Fruit fly (Drosophila melanogaster) whole organism, embryonic: ENCODE data around the gene CG46463.

Source experiments
- Awh ChIP-seq: fragments of 200-800 bp; sonication (Bioruptor generic); IDR thresholded peaks from 2 replicates; pipeline ENCODE4, ENCODE4 v1.3.6; 2022; ENCODE audit warnings: missing biosample characterization, missing genetic modification characterization
- CG10209 ChIP-seq: fragments of 200-800 bp; sonication (Bioruptor generic); optimal IDR thresholded peaks from 3 replicates; lab custom pipeline; 2017; ENCODE audit warnings: missing biosample characterization, mild to moderate bottlenecking, missing genetic modification characterization, missing genetic modification reagents
- CG10565 ChIP-seq: fragments of 200-800 bp; sonication (Bioruptor generic); optimal IDR thresholded peaks from 3 replicates; lab custom pipeline; 2016; ENCODE audit warnings: missing biosample characterization, mild to moderate bottlenecking, missing genetic modification characterization
- CG10654 ChIP-seq: fragments of 200-800 bp; sonication (Bioruptor generic); optimal IDR thresholded peaks from 2 replicates; lab custom pipeline; 2016; ENCODE audit warnings: missing biosample characterization, missing genetic modification characterization
- CG13296 ChIP-seq: fragments of 200-800 bp; sonication (Bioruptor generic); optimal IDR thresholded peaks from 3 replicates; lab custom pipeline; 2018; ENCODE audit warnings: missing biosample characterization, mild to moderate bottlenecking, missing genetic modification characterization
- CG13775 ChIP-seq: fragments of 200-800 bp; sonication (Bioruptor generic); optimal IDR thresholded peaks from 3 replicates; lab custom pipeline; 2017; ENCODE audit warnings: missing biosample characterization, mild to moderate bottlenecking, missing genetic modification characterization
- CG15269 ChIP-seq: fragments of 200-800 bp; sonication (Bioruptor generic); optimal IDR thresholded peaks from 2 replicates; lab custom pipeline; 2018; ENCODE audit warnings: missing biosample characterization, mild to moderate bottlenecking, missing genetic modification characterization, moderate library complexity
- CG1792 ChIP-seq: fragments of 200-800 bp; sonication (Bioruptor generic); optimal IDR thresholded peaks from 2 replicates; lab custom pipeline; 2016; ENCODE audit warnings: missing biosample characterization, missing genetic modification characterization
- CG1832 ChIP-seq: fragments of 200-800 bp; sonication (Bioruptor generic); optimal IDR thresholded peaks from 2 replicates; lab custom pipeline; 2017; ENCODE audit warnings: missing biosample characterization, mild to moderate bottlenecking, missing genetic modification characterization, inconsistent platforms
- CG2120 ChIP-seq: fragments of 200-800 bp; sonication (Bioruptor generic); optimal IDR thresholded peaks from 3 replicates; lab custom pipeline; 2016; ENCODE audit warnings: missing biosample characterization, missing genetic modification characterization
- CG31224 ChIP-seq: fragments of 200-800 bp; sonication (Bioruptor generic); IDR thresholded peaks from 2 replicates; pipeline ENCODE4 v1.3.6; 2022; ENCODE audit warnings: missing biosample characterization, missing genetic modification characterization
- CG3726 ChIP-seq: fragments of 200-800 bp; sonication (Bioruptor generic); IDR thresholded peaks from 3 replicates; pipeline ENCODE4, ENCODE4 v1.3.6; 2022; ENCODE audit warnings: missing biosample characterization, missing genetic modification characterization
- CG6272 ChIP-seq: fragments of 200-800 bp; sonication (Bioruptor generic); IDR thresholded peaks from 2 replicates; pipeline ENCODE4 v1.3.6; 2022; ENCODE audit warnings: missing biosample characterization, missing genetic modification characterization
- CG7357 ChIP-seq: fragments of 200-800 bp; sonication (Bioruptor generic); IDR thresholded peaks from 3 replicates; pipeline ENCODE4 v1.3.6; 2022; ENCODE audit warnings: missing biosample characterization, missing genetic modification characterization
- CG9437 ChIP-seq: fragments of 200-800 bp; sonication (Bioruptor generic); optimal IDR thresholded peaks from 2 replicates; lab custom pipeline; 2018; ENCODE audit warnings: missing biosample characterization, mild to moderate bottlenecking, missing genetic modification characterization
- CoRest ChIP-seq: fragments of 200-800 bp; sonication (Bioruptor generic); optimal IDR thresholded peaks from 3 replicates; lab custom pipeline; 2018; ENCODE audit warnings: missing biosample characterization, mild to moderate bottlenecking, missing genetic modification characterization, moderate library complexity
- Ets65A ChIP-seq: fragments of 200-800 bp; sonication (Bioruptor generic); peaks from one replicate; lab custom pipeline; 2016; ENCODE audit warnings: missing biosample characterization, missing genetic modification characterization
- Fer3 ChIP-seq: fragments of 200-800 bp; sonication (Bioruptor generic); optimal IDR thresholded peaks from 2 replicates; lab custom pipeline; 2018; ENCODE audit warnings: missing biosample characterization, mild to moderate bottlenecking, missing genetic modification characterization, moderate library complexity
- HmgZ ChIP-seq: fragments of 200-800 bp; sonication (Bioruptor generic); optimal IDR thresholded peaks from 2 replicates; lab custom pipeline; 2018; ENCODE audit warnings: missing biosample characterization, mild to moderate bottlenecking, missing genetic modification characterization
- Kr ChIP-seq: fragments of 200-800 bp; sonication (Bioruptor generic); optimal IDR thresholded peaks from 2 replicates; lab custom pipeline; 2017; ENCODE audit warnings: missing biosample characterization, mild to moderate bottlenecking, missing genetic modification characterization
- Lim3 ChIP-seq: fragments of 200-800 bp; sonication (Bioruptor generic); IDR thresholded peaks from 2 replicates; pipeline ENCODE4 v1.3.6; 2022; ENCODE audit warnings: missing biosample characterization, missing genetic modification characterization
- MTF-1 ChIP-seq: fragments of 200-800 bp; sonication (Bioruptor generic); optimal IDR thresholded peaks from 2 replicates; lab custom pipeline; 2018; ENCODE audit warnings: missing biosample characterization, mild to moderate bottlenecking, missing genetic modification characterization, borderline replicate concordance
- Med ChIP-seq: fragments of 200-800 bp; sonication (Bioruptor generic); peaks from one replicate; lab custom pipeline; 2016; ENCODE audit warnings: missing biosample characterization, missing genetic modification characterization, mild to moderate bottlenecking, inconsistent platforms, moderate library complexity
- NFAT ChIP-seq: fragments of 200-800 bp; sonication (Bioruptor generic); IDR thresholded peaks from 2 replicates; pipeline ENCODE4 v1.3.6; 2022; ENCODE audit warnings: missing biosample characterization, missing genetic modification characterization
- NK7.1 ChIP-seq: fragments of 200-800 bp; sonication (Bioruptor generic); optimal IDR thresholded peaks from 3 replicates; lab custom pipeline; 2016; ENCODE audit warnings: missing biosample characterization, missing genetic modification characterization
- Oli ChIP-seq: fragments of 200-800 bp; sonication (Bioruptor generic); optimal IDR thresholded peaks from 2 replicates; lab custom pipeline; 2018; ENCODE audit warnings: missing biosample characterization, mild to moderate bottlenecking, missing genetic modification characterization, moderate library complexity
- PHDP ChIP-seq: fragments of 200-800 bp; sonication (Bioruptor generic); optimal IDR thresholded peaks from 3 replicates; lab custom pipeline; 2018; ENCODE audit warnings: missing biosample characterization, mild to moderate bottlenecking, missing genetic modification characterization, moderate library complexity
- Scr ChIP-seq: fragments of 200-800 bp; sonication (Bioruptor generic); IDR thresholded peaks from 2 replicates; pipeline ENCODE4 v1.3.6; 2022; ENCODE audit warnings: missing biosample characterization, missing genetic modification characterization; ENCODE audit not compliant: partially characterized antibody
- Six4 ChIP-seq: fragments of 200-800 bp; sonication (Bioruptor generic); optimal IDR thresholded peaks from 2 replicates; lab custom pipeline; 2016; ENCODE audit warnings: missing biosample characterization, missing genetic modification characterization
- Sox100B ChIP-seq: fragments of 200-800 bp; sonication (Bioruptor generic); optimal IDR thresholded peaks from 3 replicates; lab custom pipeline; 2018; ENCODE audit warnings: missing biosample characterization, mild to moderate bottlenecking, missing genetic modification characterization
- Sry-δ ChIP-seq: fragments of 200-800 bp; sonication (Bioruptor generic); optimal IDR thresholded peaks from 2 replicates; lab custom pipeline; 2016; ENCODE audit warnings: missing biosample characterization, missing genetic modification characterization
- aop ChIP-seq: fragments of 200-800 bp; sonication (Bioruptor generic); IDR thresholded peaks from 2 replicates; pipeline ENCODE4 v1.3.6; 2022; ENCODE audit warnings: missing biosample characterization, missing genetic modification characterization
- cg ChIP-seq: fragments of 200-800 bp; sonication (Bioruptor generic); optimal IDR thresholded peaks from 3 replicates; lab custom pipeline; 2019; ENCODE audit warnings: missing biosample characterization, mild to moderate bottlenecking, missing genetic modification characterization, moderate library complexity
- chinmo ChIP-seq: fragments of 200-800 bp; sonication (Bioruptor generic); IDR thresholded peaks from 4 replicates; pipeline ENCODE4 v1.3.6; 2022; ENCODE audit warnings: missing biosample characterization, missing genetic modification characterization; ENCODE audit not compliant: partially characterized antibody
- crc ChIP-seq: fragments of 200-800 bp; sonication (Bioruptor generic); optimal IDR thresholded peaks from 2 replicates; lab custom pipeline; 2016; ENCODE audit warnings: missing biosample characterization, missing genetic modification characterization
- dpn ChIP-seq, 2 experiments: fragments of 200-800 bp; sonication (Bioruptor generic); optimal IDR thresholded peaks; 3 replicates each; lab custom pipeline; 2016; ENCODE audit warnings: missing biosample characterization in 2 of 2, missing genetic modification characterization in 2 of 2
- ems ChIP-seq: fragments of 200-800 bp; sonication (Bioruptor generic); optimal IDR thresholded peaks from 3 replicates; lab custom pipeline; 2016; ENCODE audit warnings: missing biosample characterization, missing genetic modification characterization
- esg ChIP-seq: fragments of 200-800 bp; sonication (Bioruptor generic); conservative IDR thresholded peaks from 2 replicates; pipeline ENCODE4 v1.3.6; 2022; ENCODE audit warnings: missing biosample characterization, missing genetic modification characterization
- fu2 ChIP-seq: fragments of 200-800 bp; sonication (Bioruptor generic); optimal IDR thresholded peaks from 2 replicates; lab custom pipeline; 2016; ENCODE audit warnings: missing biosample characterization, missing genetic modification characterization
- grn ChIP-seq: fragments of 200-800 bp; sonication (Bioruptor generic); optimal IDR thresholded peaks from 3 replicates; lab custom pipeline; 2017; ENCODE audit warnings: missing biosample characterization, missing genetic modification characterization
- hb ChIP-seq: fragments of 200-800 bp; sonication (Bioruptor generic); IDR thresholded peaks from 3 replicates; pipeline ENCODE4 v1.3.6; 2022; ENCODE audit warnings: missing biosample characterization, missing genetic modification characterization; ENCODE audit not compliant: partially characterized antibody
- her ChIP-seq: fragments of 200-800 bp; sonication (Bioruptor generic); optimal IDR thresholded peaks from 2 replicates; lab custom pipeline; 2016; ENCODE audit warnings: missing biosample characterization, missing genetic modification characterization
- kay ChIP-seq: fragments of 200-800 bp; sonication (Bioruptor generic); optimal IDR thresholded peaks from 2 replicates; lab custom pipeline; 2016; ENCODE audit warnings: missing biosample characterization, missing genetic modification characterization
- onecut ChIP-seq: fragments of 200-800 bp; sonication (Bioruptor generic); IDR thresholded peaks from 2 replicates; pipeline ENCODE4 v1.3.6; 2022; ENCODE audit warnings: missing biosample characterization, missing genetic modification characterization
- run ChIP-seq: fragments of 200-800 bp; sonication (Bioruptor generic); optimal IDR thresholded peaks from 3 replicates; lab custom pipeline; 2018; ENCODE audit warnings: missing biosample characterization, mild to moderate bottlenecking, missing genetic modification characterization
- sens ChIP-seq: fragments of 200-800 bp; sonication (Bioruptor generic); peaks from one replicate; lab custom pipeline; 2016; ENCODE audit warnings: missing biosample characterization, missing genetic modification characterization
- sug ChIP-seq: fragments of 200-800 bp; optimal IDR thresholded peaks from 2 replicates; lab custom pipeline; 2019; ENCODE audit warnings: missing biosample characterization, mild to moderate bottlenecking, missing genetic modification characterization, moderate library complexity

The CG46463 gene

dm6 chr3L:3454921-3455554, 6.1 kb upstream of the CG46463 start (continued):
- TF ChIP-seq CG15269 (tag; lab: Kevin White, UChicago) = peak; percentile 11
- TF ChIP-seq CG13775 = no peak

- peak; percentile 8 for TF ChIP-seq cg (GFP tag; lab: Kevin White, UChicago)
- 0 out of 4 replicates have a peak, but pooled peaks have one; percentile 0 for TF ChIP-seq chinmo (GFP tag; lab: Robert Waterston, UW)
- TF ChIP-seq fu2 (GFP tag; lab: Kevin White, UChicago) = no peak
- no peak for TF ChIP-seq run (tag; lab: Kevin White, UChicago)
- TF ChIP-seq Awh = peak; percentile 71
Measured at dm6 chr3L:3455555-3455939, 5.6 kb upstream of the CG46463 start.

DNA sequence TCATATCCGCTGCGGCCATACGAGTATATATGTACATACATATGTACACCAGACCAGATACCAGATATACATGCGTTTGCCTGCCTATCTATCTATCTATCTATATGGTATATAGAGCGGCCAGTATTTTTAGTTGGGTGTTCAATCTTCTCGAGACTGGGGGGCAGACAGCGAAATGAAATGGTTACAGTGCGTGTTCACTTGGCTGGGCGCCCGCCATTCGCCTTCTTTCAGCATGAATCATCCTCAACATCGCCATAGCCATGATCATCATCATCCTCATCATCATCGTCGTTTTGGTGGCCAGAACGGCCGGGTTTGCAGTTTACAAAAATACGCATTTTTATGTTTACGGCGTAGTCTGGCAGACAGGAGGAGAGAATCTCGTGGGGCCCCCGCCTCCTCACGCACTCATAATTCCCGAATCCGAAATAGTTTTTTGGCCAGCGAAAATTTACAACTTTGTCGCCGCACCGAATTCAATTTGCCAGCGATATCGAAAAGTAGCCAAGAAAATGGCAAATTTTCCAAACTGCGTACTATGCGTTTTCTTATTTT, 5.0 kb upstream of the CG46463 start:
- TF ChIP-seq sens (GFP tag; lab: Kevin White, UChicago) (peak; percentile 42), run (tag; lab: Kevin White, UChicago) (no peak), CG7357 (no peak), aop (no peak), NFAT (GFP tag; lab: Robert Waterston, UW) (no peak), CG2120 (GFP tag; lab: Kevin White, UChicago) (no peak), crc (GFP tag; lab: Kevin White, UChicago) (no peak), Lim3 (GFP tag; lab: Robert Waterston, UW) (no peak), esg (GFP tag; lab: Robert Waterston, UW) (no peak), Six4 (GFP tag; lab: Kevin White, UChicago) (no peak), Med (GFP tag; lab: Kevin White, UChicago) (peak; percentile 71), Fer3 (tag; lab: Kevin White, UChicago) (no peak), hb (GFP tag; lab: Robert Waterston, UW) (no peak), CG9437 (GFP tag; lab: Kevin White, UChicago) (no peak), CG6272 (GFP tag; lab: Robert Waterston, UW) (no peak), onecut (GFP tag; lab: Robert Waterston, UW) (no peak), grn (GFP tag; lab: Kevin White, UChicago) (no peak), ems (GFP tag; lab: Kevin White, UChicago) (no peak), Sox100B (GFP tag; lab: Kevin White, UChicago) (no peak), CG1792 (no peak), CG13296 (GFP tag; lab: Kevin White, UChicago) (no peak), CG10209 (GFP tag; lab: Kevin White, UChicago) (no peak), CG10565 (GFP tag; lab: Kevin White, UChicago) (no peak), CG1832 (GFP tag; lab: Kevin White, UChicago) (no peak), PHDP (tag; lab: Kevin White, UChicago) (no peak), CG10654 (no peak), Oli (no peak), CoRest (tag; lab: Kevin White, UChicago) (no peak), MTF-1 (GFP tag; lab: Kevin White, UChicago) (no peak), CG31224 (GFP tag; lab: Robert Waterston, UW) (peak; percentile 60), kay (GFP tag; lab: Kevin White, UChicago) (no peak), her (GFP tag; lab: Kevin White, UChicago) (no peak), NK7.1 (GFP tag; lab: Kevin White, UChicago) (no peak), sug (tag; lab: Kevin White, UChicago) (peak; percentile 36), Sry-δ (no peak), Ets65A (GFP tag; lab: Kevin White, UChicago) (peak; percentile 86), CG3726 (no peak), Kr (GFP tag; lab: Kevin White, UChicago) (no peak), HmgZ (no peak), Scr (no peak), dpn (GFP tag; optimal IDR thresholded peaks at IDR 0.05; lab: Kevin White, UChicago) (no peak)
